Worm (Caenorhabditis elegans) whole organism, late embryonic: Measurements from ENCODE around the gene T02B11.8.
"Not testable (repeated sequence)": the region's sequence is repeated elsewhere in the genome, so short reads cannot be mapped to it uniquely, and the experiment has no call there.

Experiments
- C08G9.2 ChIP-seq: sonication (generic microtip); optimal IDR thresholded peaks from 2 replicates; lab custom pipeline; 2016; ENCODE audit warnings: mild to moderate bottlenecking, missing genetic modification characterization, moderate library complexity, missing compliant biosample characterization
- C38D4.7 ChIP-seq: fragments of 200-800 bp; sonication (Bioruptor generic); optimal IDR thresholded peaks from 2 replicates; lab custom pipeline; 2018; ENCODE audit warnings: mild to moderate bottlenecking, missing genetic modification characterization, moderate library complexity, missing compliant biosample characterization
- F13H6.1 ChIP-seq: sonication (generic microtip); optimal IDR thresholded peaks from 2 replicates; lab custom pipeline; 2016; ENCODE audit warnings: missing genetic modification characterization, missing compliant biosample characterization
- K02D7.2 ChIP-seq: sonication (generic microtip); optimal IDR thresholded peaks from 2 replicates; lab custom pipeline; 2017; ENCODE audit warnings: mild to moderate bottlenecking, missing genetic modification characterization, missing compliant biosample characterization
- T23F11.4 ChIP-seq: fragments of 200-800 bp; sonication (Bioruptor generic); optimal IDR thresholded peaks from 2 replicates; lab custom pipeline; 2018; ENCODE audit warnings: mild to moderate bottlenecking, missing genetic modification characterization, missing compliant biosample characterization
- Y22D7AL.16 ChIP-seq: sonication (generic microtip); optimal IDR thresholded peaks from 2 replicates; lab custom pipeline; 2016; ENCODE audit warnings: missing genetic modification characterization, missing compliant biosample characterization
- ahr-1 ChIP-seq: sonication (generic microtip); optimal IDR thresholded peaks from 2 replicates; lab custom pipeline; 2016; ENCODE audit warnings: missing genetic modification characterization, missing compliant biosample characterization
- ama-1 ChIP-seq: fragments of 150-350 bp; optimal IDR thresholded peaks from 2 replicates; lab custom pipeline; 2014
- ceh-14 ChIP-seq: sonication (generic microtip); optimal IDR thresholded peaks from 2 replicates; lab custom pipeline; 2016; ENCODE audit warnings: missing genotype, missing genetic modification characterization, missing compliant biosample characterization
- ceh-18 ChIP-seq: sonication (generic microtip); optimal IDR thresholded peaks from 2 replicates; lab custom pipeline; 2016; ENCODE audit warnings: missing genetic modification characterization, missing compliant biosample characterization
- ceh-2 ChIP-seq: sonication (generic microtip); optimal IDR thresholded peaks from 2 replicates; lab custom pipeline; 2016; ENCODE audit warnings: missing genotype, missing genetic modification characterization, missing compliant biosample characterization
- ceh-24 ChIP-seq: sonication (generic microtip); optimal IDR thresholded peaks from 2 replicates; lab custom pipeline; 2016; ENCODE audit warnings: mild to moderate bottlenecking, missing genetic modification characterization, missing compliant biosample characterization
- ceh-30 ChIP-seq: fragments of 150-350 bp; optimal IDR thresholded peaks from 2 replicates; lab custom pipeline; 2014; ENCODE audit warnings: missing biosample characterization, missing genetic modification characterization
- ceh-31 ChIP-seq: sonication (generic microtip); optimal IDR thresholded peaks from 2 replicates; lab custom pipeline; 2016; ENCODE audit warnings: missing genetic modification characterization, missing compliant biosample characterization
- ceh-34 ChIP-seq: sonication (generic microtip); optimal IDR thresholded peaks from 2 replicates; lab custom pipeline; 2016; ENCODE audit warnings: mild to moderate bottlenecking, missing genetic modification characterization, missing compliant biosample characterization
- ceh-45 ChIP-seq: fragments of 200-800 bp; sonication (Bioruptor generic); IDR thresholded peaks from 2 replicates; pipeline ENCODE4 v1.3.6; 2022; ENCODE audit warnings: missing genetic modification reagents, missing genetic modification characterization, missing compliant biosample characterization
- dmd-4 ChIP-seq: sonication (generic microtip); optimal IDR thresholded peaks from 2 replicates; lab custom pipeline; 2016; ENCODE audit warnings: borderline replicate concordance, missing genetic modification characterization, missing compliant biosample characterization
- elt-2 ChIP-seq: sonication (generic microtip); optimal IDR thresholded peaks from 2 replicates; lab custom pipeline; 2016; ENCODE audit warnings: missing genetic modification reagents, missing genetic modification characterization, missing compliant biosample characterization
- elt-4 ChIP-seq: sonication (generic microtip); optimal IDR thresholded peaks from 2 replicates; lab custom pipeline; 2016; ENCODE audit warnings: missing genetic modification characterization, missing compliant biosample characterization
- ets-4 ChIP-seq: sonication (generic microtip); optimal IDR thresholded peaks from 2 replicates; lab custom pipeline; 2016; ENCODE audit warnings: missing genetic modification characterization, missing compliant biosample characterization
- eyg-1 ChIP-seq: sonication (generic microtip); optimal IDR thresholded peaks from 2 replicates; lab custom pipeline; 2016; ENCODE audit warnings: missing genotype, missing genetic modification characterization, missing compliant biosample characterization
- nhr-11 ChIP-seq: fragments of 150-350 bp; optimal IDR thresholded peaks from 2 replicates; lab custom pipeline; 2014; ENCODE audit warnings: missing biosample characterization, missing genetic modification characterization
- pag-3 ChIP-seq: sonication (generic microtip); optimal IDR thresholded peaks from 2 replicates; lab custom pipeline; 2016; ENCODE audit warnings: missing compliant biosample characterization, missing genetic modification characterization, borderline replicate concordance
- pat-9 ChIP-seq: fragments of 200-800 bp; sonication (Bioruptor generic); optimal IDR thresholded peaks from 2 replicates; lab custom pipeline; 2018; ENCODE audit warnings: mild to moderate bottlenecking, missing genetic modification characterization, moderate library complexity, missing compliant biosample characterization
- pha-2 ChIP-seq: sonication (generic microtip); optimal IDR thresholded peaks from 2 replicates; lab custom pipeline; 2017; ENCODE audit warnings: mild to moderate bottlenecking, missing genetic modification characterization, missing compliant biosample characterization
- rnt-1 ChIP-seq: sonication (generic microtip); optimal IDR thresholded peaks from 2 replicates; lab custom pipeline; 2016; ENCODE audit warnings: missing genetic modification characterization, missing compliant biosample characterization
- sox-2 ChIP-seq: fragments of 200-800 bp; sonication (Bioruptor generic); IDR thresholded peaks from 2 replicates; pipeline ENCODE4 v1.3.6; 2022; ENCODE audit warnings: missing genetic modification reagents, missing genetic modification characterization, missing compliant biosample characterization
- sox-4 ChIP-seq: sonication (generic microtip); optimal IDR thresholded peaks from 2 replicates; lab custom pipeline; 2017; ENCODE audit warnings: mild to moderate bottlenecking, missing genetic modification characterization, inconsistent platforms, missing compliant biosample characterization
- tbx-2 ChIP-seq: sonication (generic microtip); optimal IDR thresholded peaks from 2 replicates; lab custom pipeline; 2016; ENCODE audit warnings: missing genetic modification characterization, missing compliant biosample characterization
- tbx-7 ChIP-seq: sonication (generic microtip); optimal IDR thresholded peaks from 2 replicates; lab custom pipeline; 2016; ENCODE audit warnings: missing genotype, missing genetic modification characterization, missing compliant biosample characterization
- ttx-3 ChIP-seq: sonication (generic microtip); optimal IDR thresholded peaks from 2 replicates; lab custom pipeline; 2016; ENCODE audit warnings: missing genetic modification reagents, missing genetic modification characterization, missing compliant biosample characterization
- zip-5 ChIP-seq: sonication (generic microtip); optimal IDR thresholded peaks from 2 replicates; lab custom pipeline; 2016; ENCODE audit warnings: missing genetic modification characterization, missing compliant biosample characterization

T02B11.8 gene

ce11 chrV:849512-849911, 29.0 kb downstream of the T02B11.8 start, which contains the start of gene srbc-12 (continued):
- TF ChIP-seq ceh-2, result no peak
- TF ChIP-seq, all 69 proteins: peak for 0

DNA sequence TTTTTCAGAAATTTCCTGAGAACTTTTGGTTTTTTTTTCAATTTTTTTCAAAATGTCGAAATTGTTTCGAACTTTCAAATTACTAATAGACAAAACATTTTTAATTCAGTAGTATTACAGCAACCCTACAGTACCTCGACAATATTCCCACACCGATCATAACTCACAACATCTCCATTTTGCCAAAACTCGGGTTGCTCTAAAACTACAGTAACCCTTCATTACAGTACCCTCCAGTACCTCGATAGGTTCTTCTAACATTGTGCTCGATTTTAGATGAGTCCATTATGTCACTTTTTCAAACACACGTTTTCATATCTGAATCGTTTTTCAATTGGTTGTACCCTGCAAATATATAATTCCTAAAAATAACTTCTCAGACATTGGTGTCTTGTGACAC, 29.4 kb downstream of the T02B11.8 start:
- TF ChIP-seq sox-4 (tag; lab: Kevin White, UChicago) (no peak), pag-3 (tag; lab: Kevin White, UChicago) (no peak), ceh-24 (no peak), zip-5 (tag; lab: Kevin White, UChicago) (no peak), tbx-2 (tag; lab: Kevin White, UChicago) (no peak), ama-1 (lab: Kevin White, UChicago) (no peak), elt-4 (tag; lab: Kevin White, UChicago) (no peak), C38D4.7 (GFP tag; lab: Kevin White, UChicago) (no peak), nhr-11 (tag; lab: Kevin White, UChicago) (no peak), T23F11.4 (no peak), ets-4 (tag; lab: Kevin White, UChicago) (no peak), dmd-4 (tag; lab: Kevin White, UChicago) (no peak), sox-2 (no peak), ahr-1 (tag; lab: Kevin White, UChicago) (no peak), ceh-18 (tag; lab: Kevin White, UChicago) (no peak), ttx-3 (tag; lab: Kevin White, UChicago) (no peak)
- TF ChIP-seq, all 69 proteins: peak for 0

- TF ChIP-seq F13H6.1 (tag; lab: Kevin White, UChicago), result no peak
- TF ChIP-seq tbx-7 (tag; lab: Kevin White, UChicago), result no peak
- TF ChIP-seq ahr-1 (tag; lab: Kevin White, UChicago), result no peak
- TF ChIP-seq eyg-1 (tag; lab: Kevin White, UChicago), result no peak
- no peak for TF ChIP-seq ceh-34 (tag; lab: Kevin White, UChicago)
- TF ChIP-seq ceh-14 (tag; lab: Kevin White, UChicago), result no peak
Observed at ce11 chrV:847521-847920, 30.9 kb downstream of the T02B11.8 start, which contains the start of gene srbc-13. Gene srbc-13, plus strand, starts transcription at chrV:847821.

- TF ChIP-seq K02D7.2 (tag; lab: Kevin White, UChicago); elt-2; Y22D7AL.16: not testable (repeated sequence)
- TF ChIP-seq, all 69 proteins: peak for 0; not testable (repeated sequence) for 69
Observed at ce11 chrV:843118-843517, 35.3 kb downstream of the T02B11.8 start, which contains the start of gene K09C6.8. Gene K09C6.8, minus strand, starts transcription at chrV:843218.

- TF ChIP-seq eyg-1 (tag; lab: Kevin White, UChicago) (no peak), ceh-30 (tag; lab: Kevin White, UChicago) (no peak), pha-2 (tag; lab: Kevin White, UChicago) (no peak), pat-9 (tag; lab: Kevin White, UChicago) (no peak), tbx-7 (tag; lab: Kevin White, UChicago) (no peak), ceh-18 (tag; lab: Kevin White, UChicago) (no peak), ceh-45 (no peak), C08G9.2 (tag; lab: Kevin White, UChicago) (no peak), ceh-31 (no peak)
- TF ChIP-seq, all 69 proteins: peak for 0
Observed at ce11 chrV:842611-843010, 35.9 kb downstream of the T02B11.8 start.

DNA sequence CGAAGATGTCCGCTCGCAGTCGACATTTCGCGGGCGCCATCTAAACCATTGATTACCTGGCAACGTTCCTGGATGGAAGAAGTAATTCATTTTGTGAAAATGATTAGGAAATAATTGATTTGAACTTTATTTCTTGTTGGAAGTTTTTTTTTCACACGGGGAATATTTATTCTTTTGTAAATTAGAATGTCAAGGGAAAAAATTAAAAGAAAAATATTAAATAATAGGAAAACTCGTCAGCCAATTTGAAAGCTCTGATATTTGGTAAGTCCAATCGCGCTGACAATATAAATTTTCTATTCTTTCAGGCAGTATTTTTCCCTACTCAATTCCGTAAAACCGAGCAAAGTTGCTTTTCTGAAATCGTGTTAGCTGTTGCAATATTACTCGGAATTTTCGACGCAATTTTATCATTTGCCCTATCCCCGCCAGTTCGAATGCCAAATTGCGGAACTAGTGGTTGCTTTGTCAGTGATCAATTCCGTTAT, 39.4 kb downstream of the T02B11.8 start, which contains the start of the genes K09C6.7 and K09C6.10:
K09C6.7 (minus strand) TSS at position 101 of the 488 bp plus-strand sequence.
K09C6.10 (plus strand) TSS at position 438 of the 488 bp plus-strand sequence.
- not testable (repeated sequence) for TF ChIP-seq pat-9 (tag; lab: Kevin White, UChicago); sox-2; rnt-1 (tag; lab: Kevin White, UChicago)
